Fruit fly (Drosophila melanogaster) whole organism, embryonic: ENCODE results near the gene CG7548.
A peak's percentile ranks its signal among the peaks of the same experiment; 100 is the strongest.

Source experiments
- Blimp-1 ChIP-seq: fragments of 200-800 bp; sonication (Bioruptor generic); optimal IDR thresholded peaks from 3 replicates; lab custom pipeline; 2018; ENCODE audit warnings: missing biosample characterization, missing genetic modification characterization, mild to moderate bottlenecking, moderate library complexity, missing genetic modification reagents
- BtbVII ChIP-seq: fragments of 200-800 bp; sonication (Bioruptor generic); optimal IDR thresholded peaks from 3 replicates; lab custom pipeline; 2017; ENCODE audit warnings: missing biosample characterization, mild to moderate bottlenecking, missing genetic modification characterization
- CG10274 ChIP-seq: fragments of 200-800 bp; sonication (Bioruptor generic); optimal IDR thresholded peaks from 3 replicates; lab custom pipeline; 2017; ENCODE audit warnings: missing biosample characterization, mild to moderate bottlenecking, missing genetic modification characterization
- CG10565 ChIP-seq: fragments of 200-800 bp; sonication (Bioruptor generic); optimal IDR thresholded peaks from 3 replicates; lab custom pipeline; 2016; ENCODE audit warnings: missing biosample characterization, mild to moderate bottlenecking, missing genetic modification characterization
- CG11398 ChIP-seq: fragments of 200-800 bp; sonication (Bioruptor generic); optimal IDR thresholded peaks from 2 replicates; lab custom pipeline; 2016; ENCODE audit warnings: missing biosample characterization, missing genetic modification characterization
- CG13287 ChIP-seq: fragments of 200-800 bp; sonication (Bioruptor generic); IDR thresholded peaks from 2 replicates; pipeline ENCODE4 v1.3.6; 2022; ENCODE audit warnings: missing biosample characterization, missing genetic modification characterization; ENCODE audit not compliant: partially characterized antibody
- CG14014 ChIP-seq: fragments of 200-800 bp; sonication (Bioruptor generic); IDR thresholded peaks from 2 replicates; pipeline ENCODE4 v1.3.6; 2022; ENCODE audit warnings: missing biosample characterization, missing genetic modification characterization
- CG1647 ChIP-seq: fragments of 200-800 bp; sonication (Bioruptor generic); optimal IDR thresholded peaks from 3 replicates; lab custom pipeline; 2016; ENCODE audit warnings: missing biosample characterization, missing genetic modification characterization
- CG16813 ChIP-seq: fragments of 200-800 bp; sonication (Bioruptor generic); IDR thresholded peaks from 3 replicates; pipeline ENCODE4 v1.3.6; 2022; ENCODE audit warnings: missing biosample characterization, missing genetic modification characterization; ENCODE audit not compliant: partially characterized antibody
- CG17359 ChIP-seq: fragments of 200-800 bp; sonication (Bioruptor generic); optimal IDR thresholded peaks from 3 replicates; lab custom pipeline; 2018; ENCODE audit warnings: missing biosample characterization, mild to moderate bottlenecking, missing genetic modification characterization, moderate library complexity
- CG1792 ChIP-seq: fragments of 200-800 bp; sonication (Bioruptor generic); optimal IDR thresholded peaks from 2 replicates; lab custom pipeline; 2016; ENCODE audit warnings: missing biosample characterization, missing genetic modification characterization
- CG3407 ChIP-seq: fragments of 200-800 bp; sonication (Bioruptor generic); optimal IDR thresholded peaks from 2 replicates; lab custom pipeline; 2018; ENCODE audit warnings: missing biosample characterization, mild to moderate bottlenecking, missing genetic modification characterization
- CG7928 ChIP-seq: fragments of 200-800 bp; sonication (Bioruptor generic); optimal IDR thresholded peaks from 2 replicates; lab custom pipeline; 2017; ENCODE audit warnings: missing biosample characterization, mild to moderate bottlenecking, missing genetic modification characterization
- CG8765 ChIP-seq: fragments of 200-800 bp; sonication (Bioruptor generic); IDR thresholded peaks from 2 replicates; pipeline ENCODE4 v1.3.6; 2022; ENCODE audit warnings: missing biosample characterization, missing genetic modification characterization
- CG8944 ChIP-seq: fragments of 200-800 bp; sonication (Bioruptor generic); optimal IDR thresholded peaks from 3 replicates; lab custom pipeline; 2016; ENCODE audit warnings: missing biosample characterization, missing genetic modification characterization
- D ChIP-seq, 2 experiments: fragments of 200-800 bp in 1 of 2; fragments of >200 bp in 1 of 2; sonication (Bioruptor generic) in 1 of 2; optimal IDR thresholded peaks; 2 replicates in 1 of 2; 3 replicates in 1 of 2; lab custom pipeline; 2017; ENCODE audit warnings: mild to moderate bottlenecking in 1 of 2, missing biosample characterization in 1 of 2, missing genetic modification characterization in 1 of 2, missing genetic modification reagents in 1 of 2
- D19B ChIP-seq: fragments of 200-800 bp; sonication (Bioruptor generic); optimal IDR thresholded peaks from 2 replicates; lab custom pipeline; 2017; ENCODE audit warnings: missing biosample characterization, mild to moderate bottlenecking, missing genetic modification characterization
- Drgx ChIP-seq: fragments of 200-800 bp; sonication (Bioruptor generic); IDR thresholded peaks from 2 replicates; pipeline ENCODE4 v1.3.6; 2022; ENCODE audit warnings: missing biosample characterization, missing genetic modification characterization
- Hand ChIP-seq: fragments of 200-800 bp; sonication (Bioruptor generic); optimal IDR thresholded peaks from 2 replicates; lab custom pipeline; 2017; ENCODE audit warnings: mild to moderate bottlenecking, missing biosample characterization, missing genetic modification reagents, missing genetic modification characterization
- Kr ChIP-seq: fragments of 200-800 bp; sonication (Bioruptor generic); optimal IDR thresholded peaks from 2 replicates; lab custom pipeline; 2017; ENCODE audit warnings: missing biosample characterization, mild to moderate bottlenecking, missing genetic modification characterization
- Lpt ChIP-seq: fragments of >200 bp; optimal IDR thresholded peaks from 2 replicates; lab custom pipeline; 2018; ENCODE audit warnings: missing biosample characterization, missing genetic modification characterization
- Myb ChIP-seq: fragments of 200-800 bp; sonication (Bioruptor generic); optimal IDR thresholded peaks from 2 replicates; lab custom pipeline; 2016; ENCODE audit warnings: missing biosample characterization, missing genetic modification characterization
- Nf-YC ChIP-seq: fragments of 200-800 bp; optimal IDR thresholded peaks from 3 replicates; lab custom pipeline; 2019; ENCODE audit warnings: missing biosample characterization, mild to moderate bottlenecking, missing genetic modification characterization, moderate library complexity
- Pdp1 ChIP-seq, 2 experiments: fragments of 200-800 bp; sonication (Bioruptor generic); optimal IDR thresholded peaks; 3 replicates each; lab custom pipeline; 2016; ENCODE audit warnings: missing biosample characterization in 2 of 2, missing genetic modification characterization in 2 of 2, mild to moderate bottlenecking in 1 of 2, moderate library complexity in 1 of 2
- Ravus ChIP-seq: fragments of 200-800 bp; sonication (Bioruptor generic); IDR thresholded peaks from 2 replicates; pipeline ENCODE4 v1.3.6; 2022; ENCODE audit warnings: missing biosample characterization, missing genetic modification characterization
- Rfx ChIP-seq: fragments of 200-800 bp; sonication (Bioruptor generic); IDR thresholded peaks from 2 replicates; pipeline ENCODE4 v1.3.6; 2022; ENCODE audit warnings: missing biosample characterization, missing genetic modification characterization
- Spps ChIP-seq: fragments of 200-800 bp; sonication (Bioruptor generic); optimal IDR thresholded peaks from 2 replicates; lab custom pipeline; 2018; ENCODE audit warnings: missing biosample characterization, mild to moderate bottlenecking, missing genetic modification characterization
- YL-1 ChIP-seq: fragments of 200-800 bp; sonication (Bioruptor generic); optimal IDR thresholded peaks from 3 replicates; lab custom pipeline; 2017; ENCODE audit warnings: missing biosample characterization, mild to moderate bottlenecking, missing genetic modification characterization
- ab ChIP-seq: fragments of 200-800 bp; sonication (Bioruptor generic); optimal IDR thresholded peaks from 2 replicates; lab custom pipeline; 2016; ENCODE audit warnings: missing biosample characterization, missing genetic modification characterization
- cad ChIP-seq: fragments of >200 bp; optimal IDR thresholded peaks from 2 replicates; lab custom pipeline; 2017; ENCODE audit warnings: missing biosample characterization, missing genetic modification characterization
- chinmo ChIP-seq: fragments of 200-800 bp; sonication (Bioruptor generic); IDR thresholded peaks from 4 replicates; pipeline ENCODE4 v1.3.6; 2022; ENCODE audit warnings: missing biosample characterization, missing genetic modification characterization; ENCODE audit not compliant: partially characterized antibody
- corto ChIP-seq: fragments of 200-800 bp; sonication (Bioruptor generic); optimal IDR thresholded peaks from 2 replicates; lab custom pipeline; 2016; ENCODE audit warnings: missing biosample characterization, mild to moderate bottlenecking, missing genetic modification characterization, moderate library complexity
- dati ChIP-seq: fragments of 200-800 bp; sonication (Bioruptor generic); IDR thresholded peaks from 2 replicates; pipeline ENCODE4 v1.3.6; 2022; ENCODE audit warnings: missing biosample characterization, missing genetic modification characterization
- dm ChIP-seq: fragments of 200-800 bp; sonication (Bioruptor generic); optimal IDR thresholded peaks from 3 replicates; lab custom pipeline; 2016; ENCODE audit warnings: missing biosample characterization, missing genetic modification characterization
- fd3F ChIP-seq: fragments of 200-800 bp; sonication (Bioruptor generic); optimal IDR thresholded peaks from 2 replicates; lab custom pipeline; 2018; ENCODE audit warnings: missing biosample characterization, mild to moderate bottlenecking, missing genetic modification characterization, moderate library complexity
- fd96Cb ChIP-seq: fragments of 200-800 bp; sonication (Bioruptor generic); optimal IDR thresholded peaks from 2 replicates; lab custom pipeline; 2018; ENCODE audit warnings: missing biosample characterization, mild to moderate bottlenecking, missing genetic modification characterization, moderate library complexity
- ftz-f1 ChIP-seq: fragments of 200-800 bp; sonication (Bioruptor generic); optimal IDR thresholded peaks from 2 replicates; lab custom pipeline; 2016; ENCODE audit warnings: missing biosample characterization, missing genetic modification characterization
- gce ChIP-seq: fragments of 200-800 bp; sonication (Bioruptor generic); IDR thresholded peaks from 3 replicates; pipeline ENCODE4 v1.3.6; 2022; ENCODE audit warnings: missing biosample characterization, missing genetic modification characterization
- gsb-n ChIP-seq: fragments of 200-800 bp; sonication (Bioruptor generic); optimal IDR thresholded peaks from 3 replicates; lab custom pipeline; 2018; ENCODE audit warnings: missing biosample characterization, mild to moderate bottlenecking, missing genetic modification characterization
- hth ChIP-seq: fragments of >200 bp; optimal IDR thresholded peaks from 2 replicates; lab custom pipeline; 2017; ENCODE audit warnings: inconsistent platforms
- mirr ChIP-seq: fragments of 200-800 bp; sonication (Bioruptor generic); optimal IDR thresholded peaks from 3 replicates; lab custom pipeline; 2018; ENCODE audit warnings: missing biosample characterization, mild to moderate bottlenecking, missing genetic modification characterization
- oc ChIP-seq: fragments of 200-800 bp; sonication (Bioruptor generic); optimal IDR thresholded peaks from 2 replicates; lab custom pipeline; 2018; ENCODE audit warnings: missing biosample characterization, mild to moderate bottlenecking, missing genetic modification characterization, moderate library complexity
- sens ChIP-seq: fragments of 200-800 bp; sonication (Bioruptor generic); peaks from one replicate; lab custom pipeline; 2016; ENCODE audit warnings: missing biosample characterization, missing genetic modification characterization
- tio ChIP-seq: fragments of 200-800 bp; sonication (Bioruptor generic); optimal IDR thresholded peaks from 2 replicates; lab custom pipeline; 2017; ENCODE audit warnings: missing biosample characterization, missing genetic modification characterization, inconsistent platforms
- unc-4 ChIP-seq: fragments of 200-800 bp; sonication (Bioruptor generic); IDR thresholded peaks from 2 replicates; pipeline ENCODE4 v1.3.6; 2022; ENCODE audit warnings: missing biosample characterization, missing genetic modification characterization; ENCODE audit not compliant: partially characterized antibody

CG7548 gene

dm6 chr3L:7506117-7506516 lies at the start of gene CG7548:
CG7548 (minus strand) TSS chr3L:7506217.
- no peak for TF ChIP-seq D (optimal IDR thresholded peaks at IDR 0.05; lab: Kevin White, UChicago)
- TF ChIP-seq D (GFP tag; optimal IDR thresholded peaks at IDR 0.05; lab: Kevin White, UChicago) = no peak
- TF ChIP-seq CG13287 (GFP tag; lab: Robert Waterston, UW) = no peak
- no peak for TF ChIP-seq mirr (GFP tag; lab: Kevin White, UChicago)
- no peak for TF ChIP-seq Lpt
- no peak for TF ChIP-seq CG14014
- no peak for TF ChIP-seq BtbVII (GFP tag; lab: Kevin White, UChicago)
- TF ChIP-seq hth (lab: Kevin White, UChicago) = no peak
- no peak for TF ChIP-seq chinmo (GFP tag; lab: Robert Waterston, UW)
- TF ChIP-seq CG1647 (GFP tag; lab: Kevin White, UChicago) = no peak
- TF ChIP-seq fd96Cb (tag; lab: Kevin White, UChicago) = no peak
- no peak for TF ChIP-seq CG8765 (GFP tag; lab: Robert Waterston, UW)
- TF ChIP-seq Spps (tag; lab: Kevin White, UChicago) = no peak
- TF ChIP-seq Kr (GFP tag; lab: Kevin White, UChicago) = no peak

dm6 chr3L:7553062-7553461 lies 47.0 kb upstream of the CG7548 start:
- TF ChIP-seq Pdp1 (GFP tag; optimal IDR thresholded peaks at IDR 0.05; lab: Kevin White, UChicago) = peak in 1 of 2 experiments; percentile 23
- peak; percentile 76 for TF ChIP-seq oc
- TF ChIP-seq Blimp-1 = peak; percentile 53
- TF ChIP-seq CG10565 (GFP tag; lab: Kevin White, UChicago) = no peak

dm6 chr3L:7552446-7552845 lies 46.4 kb upstream of the CG7548 start:
- TF ChIP-seq sens (GFP tag; lab: Kevin White, UChicago) (peak; percentile 67), CG10274 (no peak), CG16813 (GFP tag; lab: Robert Waterston, UW) (no peak), Rfx (GFP tag; lab: Robert Waterston, UW) (no peak), ab (GFP tag; lab: Kevin White, UChicago) (no peak), D19B (GFP tag; lab: Kevin White, UChicago) (no peak)

dm6 chr3L:7550225-7550624 lies 44.2 kb upstream of the CG7548 start:
- peak; percentile 30 for TF ChIP-seq Blimp-1
- no peak for TF ChIP-seq CG14014
- TF ChIP-seq dm (GFP tag; lab: Kevin White, UChicago) = no peak
- no peak for TF ChIP-seq CG8944 (GFP tag; lab: Kevin White, UChicago)
- TF ChIP-seq ftz-f1 (GFP tag; lab: Kevin White, UChicago) = no peak
- no peak for TF ChIP-seq dati (GFP tag; lab: Robert Waterston, UW)
- TF ChIP-seq Drgx (GFP tag; lab: Robert Waterston, UW) = peak; percentile 47
- TF ChIP-seq YL-1 (GFP tag; lab: Kevin White, UChicago) = no peak
- no peak for TF ChIP-seq gce (GFP tag; lab: Robert Waterston, UW)
- TF ChIP-seq Myb (GFP tag; lab: Kevin White, UChicago) = no peak
- TF ChIP-seq tio = no peak
- TF ChIP-seq CG11398 (GFP tag; lab: Kevin White, UChicago) = no peak
- no peak for TF ChIP-seq Hand (GFP tag; lab: Kevin White, UChicago)
- TF ChIP-seq CG7928 (GFP tag; lab: Kevin White, UChicago) = no peak
- no peak for TF ChIP-seq Ravus
- no peak for TF ChIP-seq corto
- no peak for TF ChIP-seq CG1792 (GFP tag; lab: Kevin White, UChicago)
- TF ChIP-seq CG3407 (GFP tag; lab: Kevin White, UChicago) = no peak
- no peak for TF ChIP-seq gsb-n (tag; lab: Kevin White, UChicago)
- no peak for TF ChIP-seq cad (GFP tag; lab: Kevin White, UChicago)
- no peak for TF ChIP-seq fd3F
- TF ChIP-seq unc-4 (GFP tag; lab: Robert Waterston, UW) = no peak
- no peak for TF ChIP-seq Nf-YC (tag; lab: Kevin White, UChicago)
- TF ChIP-seq CG17359 (tag; lab: Kevin White, UChicago) = no peak
- TF ChIP-seq sens (GFP tag; lab: Kevin White, UChicago) = peak; percentile 46
